Worm (Caenorhabditis elegans) whole organism, L1 larva: ENCODE results near the gene Y110A2AR.1.

Experiments used
- ama-1 ChIP-seq: fragments of 150-350 bp; optimal IDR thresholded peaks from 2 replicates; lab custom pipeline; 2014
- ceh-8 ChIP-seq: fragments of 200-800 bp; sonication (Bioruptor generic); optimal IDR thresholded peaks from 2 replicates; lab custom pipeline; 2018; ENCODE audit warnings: mild to moderate bottlenecking, missing genetic modification characterization, moderate library complexity, missing compliant biosample characterization
- ceh-82 ChIP-seq, 3 experiments: fragments of 150-350 bp in 1 of 3; sonication (generic microtip) in 2 of 3; optimal IDR thresholded peaks; 2 replicates each; lab custom pipeline; 2014 to 2017; ENCODE audit warnings: missing biosample characterization in 3 of 3, missing genetic modification characterization in 3 of 3
- ceh-88 ChIP-seq: fragments of 200-800 bp; sonication (Bioruptor generic); IDR thresholded peaks from 2 replicates; pipeline ENCODE4 v1.3.6; 2022; ENCODE audit warnings: missing genetic modification characterization, missing compliant biosample characterization
- elt-2 ChIP-seq: sonication (generic microtip); optimal IDR thresholded peaks from 2 replicates; lab custom pipeline; 2016; ENCODE audit warnings: missing genetic modification characterization, mild to moderate bottlenecking, inconsistent platforms, missing compliant biosample characterization, missing genetic modification reagents
- mdl-1 ChIP-seq, 2 experiments: fragments of 150-350 bp; optimal IDR thresholded peaks; 2 replicates each; lab custom pipeline; 2014 to 2017; ENCODE audit warnings: missing biosample characterization in 2 of 2, missing genetic modification characterization in 2 of 2, inconsistent platforms in 1 of 2
- pag-3 ChIP-seq: sonication (generic microtip); optimal IDR thresholded peaks from 2 replicates; lab custom pipeline; 2017; ENCODE audit warnings: missing genetic modification characterization, mild to moderate bottlenecking, missing compliant biosample characterization, antibody characterized with exemption, borderline replicate concordance; ENCODE audit not compliant: insufficient read depth
- sox-4 ChIP-seq: sonication (generic microtip); optimal IDR thresholded peaks from 2 replicates; lab custom pipeline; 2016; ENCODE audit warnings: missing genetic modification characterization, missing compliant biosample characterization
- sptf-1 ChIP-seq: fragments of 150-350 bp; optimal IDR thresholded peaks from 2 replicates; lab custom pipeline; 2014; ENCODE audit warnings: missing biosample characterization, missing genetic modification characterization
- unc-30 ChIP-seq: sonication (generic microtip); optimal IDR thresholded peaks from 2 replicates; lab custom pipeline; 2017; ENCODE audit warnings: missing biosample characterization, missing genetic modification characterization
- unc-62 ChIP-seq: fragments of 150-350 bp; optimal IDR thresholded peaks from 2 replicates; lab custom pipeline; 2014; ENCODE audit warnings: missing biosample characterization, missing genetic modification reagents, missing genetic modification characterization
- zag-1 ChIP-seq: fragments of 150-350 bp; optimal IDR thresholded peaks from 2 replicates; lab custom pipeline; 2014; ENCODE audit warnings: missing biosample characterization, missing genetic modification characterization

DNA sequence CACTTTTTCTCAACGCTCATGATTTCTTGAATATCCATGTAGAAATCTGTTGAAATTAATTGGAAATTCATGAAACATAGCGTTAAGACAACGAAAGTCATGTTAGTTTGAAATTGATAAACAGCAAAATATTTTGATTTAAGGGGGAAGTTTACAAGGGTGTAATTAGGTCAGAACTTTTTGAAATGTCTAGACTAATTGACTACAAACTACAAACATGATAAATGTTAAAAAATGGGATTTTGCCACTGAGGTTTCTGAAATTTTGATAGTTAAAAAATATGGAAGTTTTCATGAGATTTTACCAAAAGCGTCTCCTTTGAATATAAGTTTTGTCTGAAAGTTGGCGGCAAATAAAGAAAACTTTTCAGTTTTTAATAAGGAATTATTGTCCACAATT lies 18.3 kb downstream of the Y110A2AR.1 start, which contains the start of gene irld-65:
- no peak for TF ChIP-seq ama-1 (lab: Kevin White, UChicago)
- no peak for TF ChIP-seq ceh-8 (GFP tag; lab: Kevin White, UChicago)
- TF ChIP-seq unc-62 (GFP tag; lab: Kevin White, UChicago), result no peak
- no peak for TF ChIP-seq ceh-82 (tag; optimal IDR thresholded peaks at IDR 0.05; lab: Kevin White, UChicago)
- TF ChIP-seq zag-1 (tag; lab: Kevin White, UChicago), result no peak
- TF ChIP-seq mdl-1 (tag; optimal IDR thresholded peaks at IDR 0.05; lab: Kevin White, UChicago), result no peak
- no peak for TF ChIP-seq sptf-1 (tag; lab: Kevin White, UChicago)
- no peak for TF ChIP-seq elt-2
- TF ChIP-seq sox-4, result no peak
- no peak for TF ChIP-seq ceh-88 (GFP tag; lab: Robert Waterston, UW)
- TF ChIP-seq pag-3 (tag; lab: Kevin White, UChicago), result no peak
- no peak for TF ChIP-seq unc-30 (tag; lab: Kevin White, UChicago)
